Worm (Caenorhabditis elegans): ENCODE data around the gene snr-3.

Gene snr-3

ce11 chrII:6535957-6536424 lies 46.4 kb upstream of the snr-3 start, which contains the start of gene utp-20 (continued):
- TF ChIP-seq tbx-2 (tag; optimal IDR thresholded peaks at IDR 0.05) (no peak), nhr-84 (tag; optimal IDR thresholded peaks at IDR 0.05) (no peak), ets-5 (GFP tag; IDR thresholded peaks at IDR 0.05) (no peak), vab-15 (tag; optimal IDR thresholded peaks at IDR 0.05) (no peak), lin-13 (GFP tag; optimal IDR thresholded peaks at IDR 0.05) (no peak), isw-1 (GFP tag; IDR thresholded peaks at IDR 0.05) (no peak; the same call in 1 of the 2 replicates), fkh-10 (GFP tag; optimal IDR thresholded peaks at IDR 0.05) (peak; percentile 3), sox-4 (tag; optimal IDR thresholded peaks at IDR 0.05) (no peak), mdl-1 (tag; optimal IDR thresholded peaks at IDR 0.05) (peak in 1 of 2 experiments; percentile 10), mef-2 (tag; optimal IDR thresholded peaks at IDR 0.05) (no peak), lin-15B (tag; optimal IDR thresholded peaks at IDR 0.05) (peak; percentile 22), nhr-19 (GFP tag; conservative IDR thresholded peaks at IDR 0.05) (no peak; the same call in 1 of the 2 replicates), irx-1 (tag; optimal IDR thresholded peaks at IDR 0.05) (no peak), nhr-85 (tag) (peak; percentile 65), unc-86 (tag; optimal IDR thresholded peaks at IDR 0.05) (no peak), ceh-8 (GFP tag; optimal IDR thresholded peaks at IDR 0.05) (no peak), unc-130 (tag; optimal IDR thresholded peaks at IDR 0.05) (peak; percentile 19), egl-13 (tag; optimal IDR thresholded peaks at IDR 0.05) (no peak), nhr-71 (tag; optimal IDR thresholded peaks at IDR 0.05) (peak; percentile 66), swsn-7 (tag; optimal IDR thresholded peaks at IDR 0.05) (peak; percentile 50), unc-30 (tag; optimal IDR thresholded peaks at IDR 0.05) (no peak), hlh-4 (tag; optimal IDR thresholded peaks at IDR 0.05) (no peak), efl-1 (optimal IDR thresholded peaks at IDR 0.05) (peak; percentile 81 to 92), efl-1 (GFP tag; optimal IDR thresholded peaks at IDR 0.05 in 1 of 2) (peak; percentile 92 to 99), elt-3 (tag; optimal IDR thresholded peaks at IDR 0.05) (peak in 1 of 6 experiments; percentile 35), lin-14 (GFP tag; optimal IDR thresholded peaks at IDR 0.05) (peak; percentile 60), snu-23 (GFP tag; optimal IDR thresholded peaks at IDR 0.05) (peak; percentile 67), C16A3.4 (tag; optimal IDR thresholded peaks at IDR 0.05) (peak; percentile 83), nhr-237 (tag; optimal IDR thresholded peaks at IDR 0.05) (no peak), hpl-2 (GFP tag; optimal IDR thresholded peaks at IDR 0.05) (no peak), ceh-88 (GFP tag; IDR thresholded peaks at IDR 0.05) (no peak), tlp-1 (tag; optimal IDR thresholded peaks at IDR 0.05) (no peak), dpl-1 (GFP tag; optimal IDR thresholded peaks at IDR 0.05) (peak; percentile 83 to 93 (median 92)), snpc-4 (tag; optimal IDR thresholded peaks at IDR 0.05) (no peak), nhr-11 (tag; optimal IDR thresholded peaks at IDR 0.05) (no peak), dsc-1 (tag; optimal IDR thresholded peaks at IDR 0.05) (no peak), mab-9 (GFP tag; IDR thresholded peaks at IDR 0.05) (no peak), nhr-76 (tag; optimal IDR thresholded peaks at IDR 0.05) (no peak), egl-27 (tag; optimal IDR thresholded peaks at IDR 0.05) (no peak), C34B4.2 (tag; optimal IDR thresholded peaks at IDR 0.05) (no peak), ztf-4 (tag; optimal IDR thresholded peaks at IDR 0.05) (no peak), fos-1 (tag; optimal IDR thresholded peaks at IDR 0.05) (no peak), lsy-2 (tag; optimal IDR thresholded peaks at IDR 0.05) (peak; percentile 69 to 82), ceh-90 (tag; optimal IDR thresholded peaks at IDR 0.05) (no peak), alr-1 (tag; optimal IDR thresholded peaks at IDR 0.05; ENCODE audit: borderline replicate concordance) (no peak), pax-3 (tag; optimal IDR thresholded peaks at IDR 0.05) (no peak), pqm-1 (tag; optimal IDR thresholded peaks at IDR 0.05) (no peak), xbp-1 (tag; optimal IDR thresholded peaks at IDR 0.05) (peak; percentile 56), nhr-12 (tag; optimal IDR thresholded peaks at IDR 0.05) (no peak), ama-1 (optimal IDR thresholded peaks at IDR 0.05) (no peak), elt-2 (tag; optimal IDR thresholded peaks at IDR 0.05) (peak; percentile 5), C04F5.9 (tag; optimal IDR thresholded peaks at IDR 0.05) (no peak), F16B12.6 (tag; optimal IDR thresholded peaks at IDR 0.05) (peak; percentile 30), hlh-17 (GFP tag; optimal IDR thresholded peaks at IDR 0.05; ENCODE audit: borderline replicate concordance) (no peak)
